Worm (Caenorhabditis elegans) whole organism, L4 larva: ENCODE measurements around the gene M79.2.

Source experiments
- F26F4.8 ChIP-seq: fragments of 200-800 bp; sonication (Bioruptor generic); conservative IDR thresholded peaks from 2 replicates; pipeline ENCODE4 v1.3.6; 2022; ENCODE audit warnings: missing genetic modification characterization, missing compliant biosample characterization
- F37D6.2 ChIP-seq: sonication (generic microtip); optimal IDR thresholded peaks from 2 replicates; lab custom pipeline; 2016; ENCODE audit warnings: mild to moderate bottlenecking, missing genetic modification characterization, missing compliant biosample characterization
- T20F7.1 ChIP-seq: fragments of 200-800 bp; sonication (Bioruptor generic); optimal IDR thresholded peaks from 2 replicates; lab custom pipeline; 2018; ENCODE audit warnings: mild to moderate bottlenecking, missing genetic modification characterization, missing compliant biosample characterization
- T26A8.4 ChIP-seq: fragments of 200-800 bp; sonication (Bioruptor generic); IDR thresholded peaks from 2 replicates; pipeline ENCODE4 v1.3.6; 2022; ENCODE audit warnings: missing genetic modification characterization, missing compliant biosample characterization
- Y105C5A.15 ChIP-seq: fragments of 200-800 bp; sonication (Bioruptor generic); IDR thresholded peaks from 2 replicates; pipeline ENCODE4 v1.3.6; 2022; ENCODE audit warnings: missing genetic modification characterization, missing compliant biosample characterization
- ZK337.2 ChIP-seq: fragments of 200-800 bp; sonication (Bioruptor generic); IDR thresholded peaks from 2 replicates; pipeline ENCODE4 v1.3.6; 2022; ENCODE audit warnings: missing genetic modification reagents, missing genetic modification characterization, missing compliant biosample characterization
- ZK546.5 ChIP-seq, 2 experiments: sonication (generic microtip); optimal IDR thresholded peaks; 2 replicates each; lab custom pipeline; 2017; ENCODE audit warnings: missing biosample characterization in 2 of 2, missing genetic modification characterization in 2 of 2
- aha-1 ChIP-seq: fragments of 150-350 bp; peaks from one replicate; lab custom pipeline; 2014; ENCODE audit warnings: missing biosample characterization, missing genetic modification characterization
- aly-2 ChIP-seq: sonication (generic microtip); optimal IDR thresholded peaks from 2 replicates; lab custom pipeline; 2018; ENCODE audit warnings: missing biosample characterization, missing genetic modification characterization
- ceh-44 ChIP-seq: fragments of 200-800 bp; sonication (Bioruptor generic); IDR thresholded peaks from 2 replicates; pipeline ENCODE4 v1.3.6; 2022; ENCODE audit warnings: missing genetic modification reagents, missing genetic modification characterization, missing compliant biosample characterization
- ceh-82 ChIP-seq: sonication (generic microtip); optimal IDR thresholded peaks from 2 replicates; lab custom pipeline; 2017; ENCODE audit warnings: missing biosample characterization, missing genetic modification characterization
- ces-1 ChIP-seq: fragments of 150-350 bp; sonication (generic microtip); optimal IDR thresholded peaks from 4 replicates; lab custom pipeline; 2014; ENCODE audit warnings: missing biosample characterization, missing genetic modification reagents, missing genetic modification characterization
- cey-2 ChIP-seq: sonication (generic microtip); optimal IDR thresholded peaks from 3 replicates; lab custom pipeline; 2017; ENCODE audit warnings: missing genetic modification characterization, mild to moderate bottlenecking, missing compliant biosample characterization, antibody characterized with exemption, borderline replicate concordance; ENCODE audit not compliant: insufficient read depth
- ctbp-1 ChIP-seq: fragments of 200-800 bp; sonication (Bioruptor generic); IDR thresholded peaks from 2 replicates; pipeline ENCODE4 v1.3.6; 2022; ENCODE audit warnings: missing genetic modification reagents, missing genetic modification characterization, missing compliant biosample characterization
- daf-16 ChIP-seq, 3 experiments: sonication (generic microtip); optimal IDR thresholded peaks; 2 replicates each; lab custom pipeline; 2016 to 2017; ENCODE audit warnings: missing genetic modification characterization in 3 of 3, missing genetic modification reagents in 3 of 3, mild to moderate bottlenecking in 2 of 3, missing compliant biosample characterization in 2 of 3, missing biosample characterization in 1 of 3, moderate library complexity in 1 of 3
- dmd-6 ChIP-seq: fragments of 200-800 bp; sonication (Bioruptor generic); IDR thresholded peaks from 2 replicates; pipeline ENCODE4 v1.3.6; 2022; ENCODE audit warnings: missing genetic modification reagents, missing genetic modification characterization, missing compliant biosample characterization
- dve-1 ChIP-seq: sonication (generic microtip); optimal IDR thresholded peaks from 2 replicates; lab custom pipeline; 2017; ENCODE audit warnings: antibody characterized with exemption, mild to moderate bottlenecking, missing genetic modification characterization, missing compliant biosample characterization; ENCODE audit not compliant: insufficient read depth
- fos-1 ChIP-seq: fragments of 150-350 bp; optimal IDR thresholded peaks from 2 replicates; lab custom pipeline; 2014; ENCODE audit warnings: missing biosample characterization, missing genetic modification characterization
- hlh-11 ChIP-seq: fragments of 200-800 bp; sonication (Bioruptor generic); optimal IDR thresholded peaks from 2 replicates; lab custom pipeline; 2018; ENCODE audit warnings: mild to moderate bottlenecking, missing genetic modification characterization, missing compliant biosample characterization
- hmg-1.1 ChIP-seq: fragments of 200-800 bp; sonication (Bioruptor generic); IDR thresholded peaks from 2 replicates; pipeline ENCODE4 v1.3.6; 2022; ENCODE audit warnings: missing genetic modification reagents, missing genetic modification characterization, missing compliant biosample characterization
- lin-29 ChIP-seq: fragments of 200-800 bp; sonication (Bioruptor generic); IDR thresholded peaks from 2 replicates; pipeline ENCODE4 v1.3.6; 2022; ENCODE audit warnings: missing genetic modification reagents, missing genetic modification characterization, missing compliant biosample characterization
- lin-39 ChIP-seq: fragments of 150-350 bp; optimal IDR thresholded peaks from 2 replicates; lab custom pipeline; 2014; ENCODE audit warnings: missing biosample characterization, missing genetic modification reagents, missing genetic modification characterization
- mdl-1 ChIP-seq, 2 experiments: fragments of 150-350 bp in 1 of 2; sonication (generic microtip) in 1 of 2; optimal IDR thresholded peaks; 2 replicates each; lab custom pipeline; 2014 to 2017; ENCODE audit warnings: missing biosample characterization in 2 of 2, missing genetic modification characterization in 2 of 2
- mdt-29 ChIP-seq: fragments of 200-800 bp; sonication (Bioruptor generic); IDR thresholded peaks from 2 replicates; pipeline ENCODE4 v1.3.6; 2022; ENCODE audit warnings: missing genetic modification reagents, missing genetic modification characterization, missing compliant biosample characterization
- nhr-111 ChIP-seq: fragments of 200-800 bp; sonication (Bioruptor generic); optimal IDR thresholded peaks from 2 replicates; lab custom pipeline; 2018; ENCODE audit warnings: mild to moderate bottlenecking, missing genetic modification characterization, missing compliant biosample characterization
- nhr-28 ChIP-seq: fragments of 150-350 bp; optimal IDR thresholded peaks from 2 replicates; lab custom pipeline; 2014; ENCODE audit warnings: missing biosample characterization, missing genetic modification characterization
- nhr-42 ChIP-seq: fragments of 200-800 bp; sonication (Bioruptor generic); IDR thresholded peaks from 2 replicates; pipeline ENCODE4 v1.3.6; 2022; ENCODE audit warnings: missing genetic modification characterization, missing compliant biosample characterization
- nhr-48 ChIP-seq: sonication (generic microtip); optimal IDR thresholded peaks from 2 replicates; lab custom pipeline; 2016; ENCODE audit warnings: mild to moderate bottlenecking, missing genetic modification characterization, missing compliant biosample characterization
- nhr-77 ChIP-seq: fragments of 150-350 bp; optimal IDR thresholded peaks from 2 replicates; lab custom pipeline; 2014; ENCODE audit warnings: missing biosample characterization, missing genetic modification characterization
- pha-4 ChIP-seq, 2 experiments: fragments of 150-350 bp in 1 of 2; fragments of 200-800 bp in 1 of 2; sonication (Bioruptor generic) in 1 of 2; IDR thresholded peaks in 1 of 2; optimal IDR thresholded peaks in 1 of 2; 2 replicates each; pipeline versions ENCODE4 v1.3.6 to Lab custom; 2014 to 2022; ENCODE audit warnings: missing genetic modification characterization in 2 of 2, missing genetic modification reagents in 2 of 2, missing biosample characterization in 1 of 2, missing compliant biosample characterization in 1 of 2
- php-3 ChIP-seq: fragments of 200-800 bp; sonication (Bioruptor generic); IDR thresholded peaks from 2 replicates; pipeline ENCODE4 v1.3.6; 2022; ENCODE audit warnings: missing genetic modification reagents, missing genetic modification characterization, missing compliant biosample characterization
- pqm-1 ChIP-seq: sonication (generic microtip); optimal IDR thresholded peaks from 2 replicates; lab custom pipeline; 2017; ENCODE audit warnings: missing biosample characterization, missing genetic modification characterization
- sdz-12 ChIP-seq: fragments of 200-800 bp; sonication (Bioruptor generic); optimal IDR thresholded peaks from 2 replicates; lab custom pipeline; 2018; ENCODE audit warnings: mild to moderate bottlenecking, missing genetic modification characterization, missing compliant biosample characterization
- snpc-1.2 ChIP-seq: fragments of 200-800 bp; sonication (Bioruptor generic); IDR thresholded peaks from 2 replicates; pipeline ENCODE4 v1.3.6; 2022; ENCODE audit warnings: missing genetic modification reagents, missing genetic modification characterization, missing compliant biosample characterization
- spr-1 ChIP-seq: sonication (generic microtip); optimal IDR thresholded peaks from 2 replicates; lab custom pipeline; 2016; ENCODE audit warnings: mild to moderate bottlenecking, missing genetic modification characterization, missing compliant biosample characterization
- tag-97 ChIP-seq: fragments of 200-800 bp; sonication (Bioruptor generic); IDR thresholded peaks from 2 replicates; pipeline ENCODE4 v1.3.6; 2022; ENCODE audit warnings: missing genetic modification characterization, missing compliant biosample characterization
- tra-1 ChIP-seq: fragments of 200-800 bp; sonication (Bioruptor generic); IDR thresholded peaks from 2 replicates; pipeline ENCODE4 v1.3.6; 2022; ENCODE audit warnings: missing genetic modification reagents, missing genetic modification characterization, missing compliant biosample characterization
- unc-62 ChIP-seq, 3 experiments: fragments of 150-350 bp in 1 of 3; sonication (generic microtip); optimal IDR thresholded peaks in 2 of 3; peaks in 1 of 3; 1 replicate in 1 of 3; 2 replicates in 2 of 3; lab custom pipeline; 2014 to 2017; ENCODE audit warnings: missing biosample characterization in 3 of 3, missing genetic modification characterization in 3 of 3, missing genetic modification reagents in 3 of 3, missing genotype in 1 of 3

The M79.2 gene

DNA sequence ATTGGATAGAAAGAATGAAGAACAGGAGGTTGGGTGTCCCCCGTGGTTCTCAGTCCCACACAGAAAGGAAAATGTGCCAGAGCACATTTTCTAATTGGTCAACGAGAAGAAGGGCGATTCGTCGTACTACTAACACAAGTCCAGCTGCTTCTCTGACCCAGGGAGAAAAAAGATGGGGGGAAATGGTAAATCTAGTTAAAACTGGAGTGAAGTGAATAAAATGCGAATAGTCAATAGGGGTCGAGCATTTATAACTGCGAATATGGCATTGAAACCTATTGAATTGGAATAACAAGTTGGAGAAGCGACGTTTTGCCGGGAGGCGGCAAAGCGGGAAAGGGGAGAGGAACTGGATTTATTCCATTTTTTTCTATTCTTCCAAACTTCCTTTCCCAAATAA lies 6.0 kb downstream of the M79.2 start:
- no peak for TF ChIP-seq daf-16 (GFP tag; optimal IDR thresholded peaks at IDR 0.05; lab: Kevin White, UChicago)
- no peak for TF ChIP-seq daf-16 (tag; optimal IDR thresholded peaks at IDR 0.05; lab: Kevin White, UChicago)
- peak in 1 of 2 experiments; percentile 21 for TF ChIP-seq unc-62 (GFP tag; optimal IDR thresholded peaks at IDR 0.05 in 1 of 2; lab: Kevin White, UChicago)
- no peak for TF ChIP-seq unc-62 (tag; optimal IDR thresholded peaks at IDR 0.05; lab: Kevin White, UChicago)

DNA sequence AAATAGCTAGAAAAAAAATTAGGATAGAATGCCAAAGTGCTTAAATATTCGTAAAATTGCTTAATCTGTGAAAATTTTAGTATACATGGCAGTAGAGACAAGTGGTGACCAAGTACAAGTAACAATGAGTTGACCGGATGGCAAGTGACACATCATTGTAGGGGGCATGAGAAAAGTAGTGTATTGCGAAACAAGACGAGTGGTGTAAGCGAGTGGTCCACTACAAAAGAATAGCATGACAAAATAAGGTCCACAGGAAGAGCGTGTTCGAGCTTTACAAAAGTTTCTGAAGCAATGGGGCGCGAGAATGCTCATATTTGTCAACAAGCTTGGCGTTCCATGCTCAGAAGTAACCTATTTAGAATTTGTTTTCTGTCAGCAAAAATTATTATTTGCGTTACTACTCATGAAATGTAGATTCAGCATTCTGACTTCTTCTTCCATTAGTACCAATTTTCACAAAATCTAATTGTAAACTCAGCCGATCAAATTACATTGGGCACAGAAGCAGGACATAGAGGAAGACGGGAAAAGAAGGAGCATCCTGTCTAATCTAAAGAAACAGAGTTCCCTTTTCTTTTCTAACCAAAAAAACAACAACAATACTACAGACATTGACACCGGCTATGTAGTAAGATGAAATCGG lies 8.9 kb downstream of the M79.2 start:
- TF ChIP-seq nhr-77: no peak
- peak; percentile 84 for TF ChIP-seq aha-1 (tag; lab: Kevin White, UChicago)
- TF ChIP-seq nhr-111: no peak
- TF ChIP-seq ces-1 (GFP tag; lab: Kevin White, UChicago): peak; percentile 55
- no peak for TF ChIP-seq fos-1 (tag; lab: Kevin White, UChicago)
- no peak for TF ChIP-seq ZK546.5 (tag; optimal IDR thresholded peaks at IDR 0.05; lab: Kevin White, UChicago)

DNA sequence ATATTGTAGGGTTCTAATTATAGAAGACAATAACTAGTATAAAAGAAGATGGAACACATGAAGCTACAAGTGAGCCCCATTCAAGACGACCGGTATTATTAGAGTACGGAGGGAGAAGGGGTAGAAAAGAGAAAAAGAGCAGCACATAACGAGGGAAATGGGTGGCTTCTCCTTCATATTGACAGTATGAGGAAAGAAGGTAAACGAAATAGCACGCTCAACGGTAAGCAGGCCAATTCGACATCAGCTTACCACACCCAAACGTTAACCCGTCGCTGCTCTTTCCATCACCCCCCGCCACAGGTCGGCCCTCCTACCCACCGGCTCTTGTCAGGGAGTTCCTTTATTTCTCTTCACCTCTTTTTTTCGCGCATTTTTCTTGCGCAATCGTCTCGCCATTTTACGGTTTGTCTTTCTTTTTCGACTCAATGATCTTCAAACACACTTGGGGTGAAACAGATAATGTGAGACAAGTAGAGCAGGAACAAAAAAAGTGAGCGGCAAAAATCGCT lies 9.9 kb downstream of the M79.2 start:
- TF ChIP-seq T26A8.4 (no peak), dmd-6 (GFP tag; lab: Robert Waterston, UW) (peak; percentile 18; the same call in 1 of the 2 replicates), unc-62 (GFP tag; optimal IDR thresholded peaks at IDR 0.05 in 1 of 2; lab: Kevin White, UChicago) (peak in 1 of 2 experiments; percentile 68), unc-62 (tag; optimal IDR thresholded peaks at IDR 0.05; lab: Kevin White, UChicago) (no peak)

DNA sequence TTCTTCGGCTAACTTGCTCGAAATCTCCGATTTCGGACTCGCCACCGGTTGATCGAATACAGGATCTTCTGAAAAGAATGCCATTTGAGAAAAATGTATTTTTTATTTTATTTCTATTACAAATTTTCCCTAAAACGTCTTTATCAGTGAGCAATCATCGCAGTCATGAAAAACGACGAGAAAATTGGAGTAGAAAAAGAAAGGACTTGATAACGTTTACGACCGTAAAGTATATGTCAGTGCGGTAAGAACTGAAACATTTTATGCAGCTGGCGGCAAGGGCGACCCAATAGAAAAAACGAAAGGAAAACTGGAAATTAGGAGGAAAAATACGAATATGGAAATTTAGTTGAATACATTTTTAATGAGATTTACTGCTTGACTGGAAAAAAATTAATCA lies 10.8 kb downstream of the M79.2 start:
- TF ChIP-seq ces-1 (GFP tag; lab: Kevin White, UChicago): no peak
- no peak for TF ChIP-seq nhr-42 (GFP tag; lab: Robert Waterston, UW)
- TF ChIP-seq pha-4 (GFP tag; IDR thresholded peaks at IDR 0.05; lab: Robert Waterston, UW): no peak
- no peak for TF ChIP-seq pha-4 (tag; optimal IDR thresholded peaks at IDR 0.05; lab: Kevin White, UChicago)
- TF ChIP-seq cey-2 (tag; lab: Kevin White, UChicago): no peak
- no peak for TF ChIP-seq lin-39 (tag; lab: Kevin White, UChicago)
- no peak for TF ChIP-seq tra-1 (GFP tag; lab: Robert Waterston, UW)
- no peak for TF ChIP-seq ceh-44
- TF ChIP-seq lin-29: no peak
- no peak for TF ChIP-seq hmg-1.1 (GFP tag; lab: Robert Waterston, UW)
- no peak for TF ChIP-seq mdt-29 (GFP tag; lab: Robert Waterston, UW)
- no peak for TF ChIP-seq ctbp-1 (GFP tag; lab: Robert Waterston, UW)
- TF ChIP-seq spr-1 (tag; lab: Kevin White, UChicago): no peak
- TF ChIP-seq daf-16 (GFP tag; optimal IDR thresholded peaks at IDR 0.05; lab: Kevin White, UChicago): no peak
- peak; percentile 20 for TF ChIP-seq daf-16 (tag; optimal IDR thresholded peaks at IDR 0.05; lab: Kevin White, UChicago)
- peak; percentile 33 for TF ChIP-seq hlh-11
- TF ChIP-seq nhr-48 (tag; lab: Kevin White, UChicago): no peak
- no peak for TF ChIP-seq F37D6.2 (tag; lab: Kevin White, UChicago)
- no peak for TF ChIP-seq Y105C5A.15
- peak; percentile 0 for TF ChIP-seq dve-1 (tag; lab: Kevin White, UChicago)
- no peak for TF ChIP-seq ZK337.2 (GFP tag; lab: Robert Waterston, UW)
- peak; percentile 40 for TF ChIP-seq nhr-28 (tag; lab: Kevin White, UChicago)
- TF ChIP-seq mdl-1 (tag; optimal IDR thresholded peaks at IDR 0.05; lab: Kevin White, UChicago): no peak
- TF ChIP-seq pqm-1: peak; percentile 71
- TF ChIP-seq nhr-77: no peak
- no peak for TF ChIP-seq snpc-1.2
- TF ChIP-seq ceh-82 (tag; lab: Kevin White, UChicago): no peak
- TF ChIP-seq F26F4.8 (GFP tag; lab: Robert Waterston, UW): no peak
- TF ChIP-seq dmd-6 (GFP tag; lab: Robert Waterston, UW): peak; percentile 36; the same call in 1 of the 2 replicates
- no peak for TF ChIP-seq tag-97 (GFP tag; lab: Robert Waterston, UW)
- TF ChIP-seq T20F7.1 (GFP tag; lab: Kevin White, UChicago): no peak
- TF ChIP-seq sdz-12 (GFP tag; lab: Kevin White, UChicago): no peak
- TF ChIP-seq php-3 (GFP tag; lab: Robert Waterston, UW): peak; percentile 59; the same call in 1 of the 2 replicates
- TF ChIP-seq aly-2: no peak
